Worm (Caenorhabditis elegans) whole organism, late embryonic: Measurements from ENCODE around the gene T10H9.1.
A peak's percentile ranks its signal among the peaks of the same experiment; 100 is the strongest.

Experiments used
- C08G9.2 ChIP-seq: sonication (generic microtip); optimal IDR thresholded peaks from 2 replicates; lab custom pipeline; 2016; ENCODE audit warnings: mild to moderate bottlenecking, missing genetic modification characterization, moderate library complexity, missing compliant biosample characterization
- elt-2 ChIP-seq: sonication (generic microtip); optimal IDR thresholded peaks from 2 replicates; lab custom pipeline; 2016; ENCODE audit warnings: missing genetic modification reagents, missing genetic modification characterization, missing compliant biosample characterization
- fkh-10 ChIP-seq: fragments of 150-350 bp; optimal IDR thresholded peaks from 2 replicates; lab custom pipeline; 2014; ENCODE audit warnings: missing biosample characterization, missing genetic modification reagents, missing genetic modification characterization
- mec-3 ChIP-seq: sonication (generic microtip); optimal IDR thresholded peaks from 2 replicates; lab custom pipeline; 2016; ENCODE audit warnings: borderline replicate concordance, missing genetic modification characterization, missing compliant biosample characterization
- ref-2 ChIP-seq: sonication (generic microtip); optimal IDR thresholded peaks from 2 replicates; lab custom pipeline; 2016; ENCODE audit warnings: missing genetic modification characterization, missing compliant biosample characterization
- sdc-2 ChIP-seq: sonication (generic microtip); optimal IDR thresholded peaks from 2 replicates; lab custom pipeline; 2016; ENCODE audit warnings: missing genotype, missing genetic modification characterization, missing compliant biosample characterization
- sox-4 ChIP-seq: sonication (generic microtip); optimal IDR thresholded peaks from 2 replicates; lab custom pipeline; 2017; ENCODE audit warnings: mild to moderate bottlenecking, missing genetic modification characterization, inconsistent platforms, missing compliant biosample characterization

- TF ChIP-seq fkh-10 (no peak), sox-4 (tag; lab: Kevin White, UChicago) (no peak), ref-2 (tag; lab: Kevin White, UChicago) (no peak), sdc-2 (tag; lab: Kevin White, UChicago) (no peak), C08G9.2 (tag; lab: Kevin White, UChicago) (no peak), mec-3 (tag; lab: Kevin White, UChicago) (no peak), elt-2 (tag; lab: Kevin White, UChicago) (peak; percentile 91)
Observed at ce11 chrV:6614152-6614734, 35.2 kb upstream of the T10H9.1 start, which contains the start of gene cpr-4.
